Worm (Caenorhabditis elegans): ENCODE measurements around the gene pges-2.

DNA sequence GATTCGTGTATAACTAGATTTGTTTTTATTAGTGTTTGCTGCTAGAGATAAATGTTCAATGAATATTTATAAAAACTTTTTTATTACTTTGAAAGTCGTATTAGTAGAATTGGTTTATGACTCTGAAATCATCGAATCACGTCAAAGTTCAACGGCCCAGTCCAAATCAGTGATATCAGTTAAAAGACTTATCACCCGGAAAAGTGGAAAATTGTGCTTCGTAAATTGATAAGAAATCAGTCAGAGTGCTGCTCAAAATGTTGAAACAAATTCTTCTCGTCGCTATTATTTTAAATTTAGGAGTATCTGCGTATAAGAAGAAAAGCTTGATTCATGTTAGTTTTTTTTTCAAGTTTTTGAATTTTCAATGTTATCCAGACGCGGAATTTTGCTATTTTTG is 20.7 kb upstream of the pges-2 start, which contains the start of gene R10H10.3:
- TF ChIP-seq klf-2 (GFP tag; conservative IDR thresholded peaks at IDR 0.05) (no peak), tab-1 (GFP tag; IDR thresholded peaks at IDR 0.05) (no peak)
